Fruit fly (Drosophila melanogaster) whole organism, embryonic: ENCODE results near the gene Pisd.

Experiments used
- Antp ChIP-seq: fragments of 200-800 bp; sonication (Bioruptor generic); optimal IDR thresholded peaks from 3 replicates; lab custom pipeline; 2016; ENCODE audit warnings: missing biosample characterization, missing genetic modification characterization
- B-H2 ChIP-seq: fragments of 200-800 bp; sonication (Bioruptor generic); optimal IDR thresholded peaks from 2 replicates; lab custom pipeline; 2018; ENCODE audit warnings: missing biosample characterization, mild to moderate bottlenecking, missing genetic modification characterization
- Bdp1 ChIP-seq: fragments of 200-800 bp; sonication (Bioruptor generic); optimal IDR thresholded peaks from 3 replicates; lab custom pipeline; 2016; ENCODE audit warnings: missing biosample characterization, missing genetic modification characterization
- CG11398 ChIP-seq: fragments of 200-800 bp; sonication (Bioruptor generic); optimal IDR thresholded peaks from 2 replicates; lab custom pipeline; 2016; ENCODE audit warnings: missing biosample characterization, missing genetic modification characterization
- CG13296 ChIP-seq: fragments of 200-800 bp; sonication (Bioruptor generic); optimal IDR thresholded peaks from 3 replicates; lab custom pipeline; 2018; ENCODE audit warnings: missing biosample characterization, mild to moderate bottlenecking, missing genetic modification characterization
- CG13775 ChIP-seq: fragments of 200-800 bp; sonication (Bioruptor generic); optimal IDR thresholded peaks from 3 replicates; lab custom pipeline; 2017; ENCODE audit warnings: missing biosample characterization, mild to moderate bottlenecking, missing genetic modification characterization
- CG13894 ChIP-seq: fragments of 200-800 bp; sonication (Bioruptor generic); optimal IDR thresholded peaks from 3 replicates; lab custom pipeline; 2018; ENCODE audit warnings: missing biosample characterization, mild to moderate bottlenecking, missing genetic modification characterization, moderate library complexity
- CG15269 ChIP-seq: fragments of 200-800 bp; sonication (Bioruptor generic); optimal IDR thresholded peaks from 2 replicates; lab custom pipeline; 2018; ENCODE audit warnings: missing biosample characterization, mild to moderate bottlenecking, missing genetic modification characterization, moderate library complexity
- CG17328 ChIP-seq: fragments of 200-800 bp; sonication (Bioruptor generic); IDR thresholded peaks from 2 replicates; pipeline ENCODE4 v1.3.6; 2022; ENCODE audit warnings: missing biosample characterization, missing genetic modification characterization
- CG17359 ChIP-seq: fragments of 200-800 bp; sonication (Bioruptor generic); optimal IDR thresholded peaks from 3 replicates; lab custom pipeline; 2018; ENCODE audit warnings: missing biosample characterization, mild to moderate bottlenecking, missing genetic modification characterization, moderate library complexity
- CG2129 ChIP-seq: fragments of 200-800 bp; sonication (Bioruptor generic); IDR thresholded peaks from 2 replicates; pipeline ENCODE4 v1.3.6; 2022; ENCODE audit warnings: missing biosample characterization, missing genetic modification characterization; ENCODE audit not compliant: partially characterized antibody
- CG2199 ChIP-seq: fragments of 200-800 bp; sonication (Bioruptor generic); IDR thresholded peaks from 3 replicates; pipeline ENCODE4 v1.3.6; 2022; ENCODE audit warnings: missing biosample characterization, missing genetic modification characterization
- CG2202 ChIP-seq: fragments of 200-800 bp; sonication (Bioruptor generic); optimal IDR thresholded peaks from 2 replicates; lab custom pipeline; 2018; ENCODE audit warnings: missing biosample characterization, mild to moderate bottlenecking, missing genetic modification characterization
- CG2678 ChIP-seq: fragments of 200-800 bp; sonication (Bioruptor generic); optimal IDR thresholded peaks from 3 replicates; lab custom pipeline; 2019; ENCODE audit warnings: missing biosample characterization, mild to moderate bottlenecking, missing genetic modification characterization, moderate library complexity
- CG32767 ChIP-seq: fragments of 200-800 bp; sonication (Bioruptor generic); IDR thresholded peaks from 2 replicates; pipeline ENCODE4 v1.3.6; 2022; ENCODE audit warnings: missing biosample characterization, missing genetic modification characterization
- CG34422 ChIP-seq: fragments of 200-800 bp; sonication (Bioruptor generic); IDR thresholded peaks from 3 replicates; pipeline ENCODE4 v1.3.6; 2022; ENCODE audit warnings: missing biosample characterization, missing genetic modification characterization
- CG43689 ChIP-seq: fragments of 200-800 bp; sonication (Bioruptor generic); IDR thresholded peaks from 2 replicates; pipeline ENCODE4 v1.3.6; 2022; ENCODE audit warnings: missing biosample characterization, missing genetic modification characterization
- CG6175 ChIP-seq: fragments of 200-800 bp; sonication (Bioruptor generic); IDR thresholded peaks from 3 replicates; pipeline ENCODE4 v1.3.6; 2022; ENCODE audit warnings: missing biosample characterization, missing genetic modification characterization
- CG7357 ChIP-seq: fragments of 200-800 bp; sonication (Bioruptor generic); IDR thresholded peaks from 3 replicates; pipeline ENCODE4 v1.3.6; 2022; ENCODE audit warnings: missing biosample characterization, missing genetic modification characterization
- CG7839 ChIP-seq: fragments of 200-800 bp; sonication (Bioruptor generic); optimal IDR thresholded peaks from 3 replicates; lab custom pipeline; 2018; ENCODE audit warnings: missing biosample characterization, mild to moderate bottlenecking, missing genetic modification characterization, moderate library complexity
- CG9727 ChIP-seq: fragments of 200-800 bp; sonication (Bioruptor generic); optimal IDR thresholded peaks from 3 replicates; lab custom pipeline; 2017; ENCODE audit warnings: missing biosample characterization, mild to moderate bottlenecking, missing genetic modification characterization
- CG9876 ChIP-seq: fragments of 200-800 bp; sonication (Bioruptor generic); optimal IDR thresholded peaks from 2 replicates; lab custom pipeline; 2016; ENCODE audit warnings: missing biosample characterization, missing genetic modification characterization
- Doc3 ChIP-seq: fragments of 200-800 bp; sonication (Bioruptor generic); IDR thresholded peaks from 3 replicates; pipeline ENCODE4 v1.3.6; 2022; ENCODE audit warnings: missing biosample characterization, missing genetic modification characterization; ENCODE audit not compliant: partially characterized antibody
- Fer3 ChIP-seq: fragments of 200-800 bp; sonication (Bioruptor generic); optimal IDR thresholded peaks from 2 replicates; lab custom pipeline; 2018; ENCODE audit warnings: missing biosample characterization, mild to moderate bottlenecking, missing genetic modification characterization, moderate library complexity
- Gsc ChIP-seq: fragments of 200-800 bp; sonication (Bioruptor generic); IDR thresholded peaks from 2 replicates; pipeline ENCODE4 v1.3.6; 2022; ENCODE audit warnings: missing biosample characterization, missing genetic modification characterization
- Lim3 ChIP-seq: fragments of 200-800 bp; sonication (Bioruptor generic); IDR thresholded peaks from 2 replicates; pipeline ENCODE4 v1.3.6; 2022; ENCODE audit warnings: missing biosample characterization, missing genetic modification characterization
- NC2α ChIP-seq: fragments of 200-800 bp; sonication (Bioruptor generic); optimal IDR thresholded peaks from 2 replicates; lab custom pipeline; 2016; ENCODE audit warnings: missing biosample characterization, missing genetic modification characterization
- NC2β ChIP-seq: fragments of 200-800 bp; sonication (Bioruptor generic); optimal IDR thresholded peaks from 2 replicates; lab custom pipeline; 2016; ENCODE audit warnings: missing biosample characterization, missing genetic modification characterization
- Scr ChIP-seq: fragments of 200-800 bp; sonication (Bioruptor generic); IDR thresholded peaks from 2 replicates; pipeline ENCODE4 v1.3.6; 2022; ENCODE audit warnings: missing biosample characterization, missing genetic modification characterization; ENCODE audit not compliant: partially characterized antibody
- Taf1 ChIP-seq: fragments of 200-800 bp; sonication (Bioruptor generic); IDR thresholded peaks from 2 replicates; pipeline ENCODE4 v1.3.6; 2022; ENCODE audit warnings: missing biosample characterization, missing genetic modification characterization
- ap ChIP-seq: fragments of 200-800 bp; sonication (Bioruptor generic); IDR thresholded peaks from 2 replicates; pipeline ENCODE4 v1.3.6; 2022; ENCODE audit warnings: missing biosample characterization, missing genetic modification characterization
- chif ChIP-seq, 2 experiments: fragments of 200-800 bp; sonication (Bioruptor generic); optimal IDR thresholded peaks; 3 replicates each; lab custom pipeline; 2016; ENCODE audit warnings: missing biosample characterization in 2 of 2, missing genetic modification characterization in 2 of 2
- crc ChIP-seq: fragments of 200-800 bp; sonication (Bioruptor generic); optimal IDR thresholded peaks from 2 replicates; lab custom pipeline; 2016; ENCODE audit warnings: missing biosample characterization, missing genetic modification characterization
- dati ChIP-seq: fragments of 200-800 bp; sonication (Bioruptor generic); IDR thresholded peaks from 2 replicates; pipeline ENCODE4 v1.3.6; 2022; ENCODE audit warnings: missing biosample characterization, missing genetic modification characterization
- grn ChIP-seq: fragments of 200-800 bp; sonication (Bioruptor generic); optimal IDR thresholded peaks from 3 replicates; lab custom pipeline; 2017; ENCODE audit warnings: missing biosample characterization, missing genetic modification characterization
- gsb ChIP-seq: fragments of 200-800 bp; sonication (Bioruptor generic); IDR thresholded peaks from 2 replicates; pipeline ENCODE4 v1.3.6; 2022; ENCODE audit warnings: missing biosample characterization, missing genetic modification characterization
- gt ChIP-seq: fragments of 200-800 bp; sonication (Bioruptor generic); IDR thresholded peaks from 2 replicates; pipeline ENCODE4 v1.3.6; 2022; ENCODE audit warnings: missing biosample characterization, missing genetic modification characterization
- mld ChIP-seq: fragments of 200-800 bp; sonication (Bioruptor generic); IDR thresholded peaks from 3 replicates; pipeline ENCODE4 v1.3.6; 2022; ENCODE audit warnings: missing biosample characterization, missing genetic modification characterization; ENCODE audit not compliant: partially characterized antibody
- nau ChIP-seq: fragments of 200-800 bp; sonication (Bioruptor generic); optimal IDR thresholded peaks from 3 replicates; lab custom pipeline; 2017; ENCODE audit warnings: missing biosample characterization, mild to moderate bottlenecking, missing genetic modification characterization, missing genetic modification reagents
- nmo ChIP-seq: fragments of 200-800 bp; sonication (Bioruptor generic); optimal IDR thresholded peaks from 2 replicates; lab custom pipeline; 2018; ENCODE audit warnings: missing biosample characterization, mild to moderate bottlenecking, missing genetic modification characterization, moderate library complexity
- pb ChIP-seq: fragments of 200-800 bp; sonication (Bioruptor generic); optimal IDR thresholded peaks from 3 replicates; lab custom pipeline; 2016; ENCODE audit warnings: missing biosample characterization, missing genetic modification characterization
- pho ChIP-seq: fragments of 200-800 bp; sonication (Bioruptor generic); optimal IDR thresholded peaks from 2 replicates; lab custom pipeline; 2016; ENCODE audit warnings: missing biosample characterization, missing genetic modification characterization
- run ChIP-seq: fragments of 200-800 bp; sonication (Bioruptor generic); optimal IDR thresholded peaks from 3 replicates; lab custom pipeline; 2018; ENCODE audit warnings: missing biosample characterization, mild to moderate bottlenecking, missing genetic modification characterization
- sc ChIP-seq, 3 experiments: fragments of >200 bp in 2 of 3; fragments of 200-800 bp in 1 of 3; sonication (Bioruptor generic) in 1 of 3; optimal IDR thresholded peaks; 2 replicates in 2 of 3; 3 replicates in 1 of 3; lab custom pipeline; 2017; ENCODE audit warnings: mild to moderate bottlenecking in 1 of 3, missing biosample characterization in 1 of 3, missing genetic modification characterization in 1 of 3, missing genetic modification reagents in 1 of 3
- sens ChIP-seq: fragments of 200-800 bp; sonication (Bioruptor generic); peaks from one replicate; lab custom pipeline; 2016; ENCODE audit warnings: missing biosample characterization, missing genetic modification characterization
- slp2 ChIP-seq: fragments of 200-800 bp; sonication (Bioruptor generic); optimal IDR thresholded peaks from 2 replicates; lab custom pipeline; 2016; ENCODE audit warnings: missing biosample characterization, missing genetic modification characterization
- trh ChIP-seq: fragments of 200-800 bp; sonication (Bioruptor generic); optimal IDR thresholded peaks from 2 replicates; lab custom pipeline; 2016; ENCODE audit warnings: missing biosample characterization, missing genetic modification characterization
- wek ChIP-seq: fragments of 200-800 bp; sonication (Bioruptor generic); optimal IDR thresholded peaks from 3 replicates; lab custom pipeline; 2018; ENCODE audit warnings: missing biosample characterization, mild to moderate bottlenecking, missing genetic modification characterization, moderate library complexity
- yki ChIP-seq: fragments of >200 bp; optimal IDR thresholded peaks from 3 replicates; lab custom pipeline; 2018
- zf30C ChIP-seq: fragments of 200-800 bp; sonication (Bioruptor generic); optimal IDR thresholded peaks from 3 replicates; lab custom pipeline; 2018; ENCODE audit warnings: missing biosample characterization, mild to moderate bottlenecking, missing genetic modification characterization

Gene Pisd

dm6 chr3R:24025715-24026467 lies 24.7 kb upstream of the Pisd start (continued):
- TF ChIP-seq gt (GFP tag; lab: Robert Waterston, UW) (no peak), run (tag; lab: Kevin White, UChicago) (no peak), grn (GFP tag; lab: Kevin White, UChicago) (no peak), wek (GFP tag; lab: Kevin White, UChicago) (no peak), trh (GFP tag; lab: Kevin White, UChicago) (no peak), Doc3 (no peak), pb (GFP tag; lab: Kevin White, UChicago) (no peak), CG17328 (GFP tag; lab: Robert Waterston, UW) (no peak), Antp (GFP tag; lab: Kevin White, UChicago) (no peak), slp2 (GFP tag; lab: Kevin White, UChicago) (no peak), Lim3 (no peak), CG6175 (GFP tag; lab: Robert Waterston, UW) (no peak), nau (GFP tag; lab: Kevin White, UChicago) (no peak), CG2202 (no peak), sc (optimal IDR thresholded peaks at IDR 0.05; lab: Kevin White, UChicago) (no peak), sc (GFP tag; optimal IDR thresholded peaks at IDR 0.05; lab: Kevin White, UChicago) (no peak), gsb (GFP tag; lab: Robert Waterston, UW) (no peak), chif (GFP tag; optimal IDR thresholded peaks at IDR 0.05; lab: Kevin White, UChicago) (peak in 1 of 2 experiments; percentile 51), CG2129 (GFP tag; lab: Robert Waterston, UW) (no peak), CG32767 (GFP tag; lab: Robert Waterston, UW) (no peak), sens (GFP tag; lab: Kevin White, UChicago) (peak; percentile 83), crc (GFP tag; lab: Kevin White, UChicago) (no peak), CG9727 (GFP tag; lab: Kevin White, UChicago) (no peak), Gsc (GFP tag; lab: Robert Waterston, UW) (no peak), Taf1 (GFP tag; lab: Robert Waterston, UW) (no peak), NC2α (no peak), mld (GFP tag; lab: Robert Waterston, UW) (0 out of 3 replicates have a peak, but pooled peaks have one; percentile 22), CG2199 (GFP tag; lab: Robert Waterston, UW) (no peak), CG13296 (no peak), dati (GFP tag; lab: Robert Waterston, UW) (no peak), ap (peak; percentile 25; the same call in 1 of the 2 replicates), CG17359 (tag; lab: Kevin White, UChicago) (peak; percentile 27), nmo (GFP tag; lab: Kevin White, UChicago) (peak; percentile 47), Bdp1 (GFP tag; lab: Kevin White, UChicago) (no peak), Fer3 (no peak), CG13894 (tag; lab: Kevin White, UChicago) (no peak), NC2β (no peak), CG7357 (no peak), zf30C (GFP tag; lab: Kevin White, UChicago) (no peak), Scr (no peak), CG9876 (no peak), CG34422 (GFP tag; lab: Robert Waterston, UW) (0 out of 3 replicates have a peak, but pooled peaks have one; percentile 15), CG2678 (tag; lab: Kevin White, UChicago) (peak; percentile 62), CG11398 (GFP tag; lab: Kevin White, UChicago) (no peak), pho (GFP tag; lab: Kevin White, UChicago) (no peak), yki (lab: Kevin White, UChicago) (no peak), CG43689 (no peak), CG7839 (peak; percentile 69), CG13775 (no peak), B-H2 (GFP tag; lab: Kevin White, UChicago) (no peak), CG15269 (tag; lab: Kevin White, UChicago) (peak; percentile 28)
